Worm (Caenorhabditis elegans): Measurements from ENCODE around the gene fipr-5.
A peak's percentile ranks its signal among the peaks of the same experiment; 100 is the strongest.

Gene fipr-5

DNA sequence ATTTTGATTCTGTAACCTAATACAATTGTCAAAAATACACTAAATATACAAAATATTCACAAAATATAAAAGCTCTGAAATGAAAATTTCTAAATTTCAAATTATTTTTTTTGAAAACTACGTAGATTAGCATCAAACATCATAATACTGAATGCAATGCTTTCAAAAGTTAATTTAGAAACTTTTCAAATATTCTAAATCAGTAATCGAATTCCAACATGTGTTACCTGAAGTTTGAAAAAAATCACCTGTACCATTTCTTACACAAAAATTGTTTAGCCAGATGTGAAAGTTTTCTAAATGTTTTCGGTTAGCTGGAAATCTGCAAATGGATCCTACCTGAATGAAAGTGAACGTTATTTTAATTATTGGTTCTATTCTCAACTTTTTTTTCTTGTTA, 790 bp upstream of the fipr-5 start, which contains the start of gene C12D8.20:
TSS of gene C12D8.20 (plus strand) at position 301 of the 400 bp plus-strand sequence.
- TF ChIP-seq F39B2.1 (GFP tag; IDR thresholded peaks at IDR 0.05) (no peak), snpc-1.3 (tag; optimal IDR thresholded peaks at IDR 0.05; ENCODE audit: insufficient read depth) (no peak), ccch-3 (GFP tag; optimal IDR thresholded peaks at IDR 0.05) (no peak), F23B12.7 (tag; optimal IDR thresholded peaks at IDR 0.05; ENCODE audit: insufficient read depth) (no peak), mxl-1 (tag; optimal IDR thresholded peaks at IDR 0.05) (no peak), lin-54 (GFP tag; optimal IDR thresholded peaks at IDR 0.05) (no peak), ekl-4 (GFP tag; IDR thresholded peaks at IDR 0.05) (no peak)

DNA sequence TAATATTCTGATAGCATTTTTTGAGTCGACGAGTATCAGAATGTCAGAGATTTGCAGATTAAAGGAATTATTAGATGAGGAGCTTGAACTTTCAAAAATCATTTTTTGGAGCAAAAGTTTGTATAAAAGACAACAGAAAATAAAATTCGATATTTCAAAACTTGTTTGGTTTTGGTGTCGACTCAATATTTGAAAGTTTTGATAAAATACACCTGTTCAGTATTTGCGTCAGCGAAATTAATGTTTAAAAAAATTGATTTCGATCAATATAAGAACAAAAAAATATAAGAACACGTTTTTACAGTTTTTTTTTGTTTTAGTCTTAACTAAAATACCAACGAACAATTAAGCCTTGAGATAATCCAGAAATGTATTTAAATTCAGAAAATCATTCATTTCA, 612 bp downstream of the fipr-5 start, which contains the start of gene C12D8.13:
TSS of gene C12D8.13 (minus strand) at position 101 of the 400 bp plus-strand sequence.
- TF ChIP-seq pbrm-1 (GFP tag; IDR thresholded peaks at IDR 0.05) (no peak), madf-6 (GFP tag; IDR thresholded peaks at IDR 0.05) (no peak), F55B11.4 (tag; optimal IDR thresholded peaks at IDR 0.05; ENCODE audit: borderline replicate concordance, insufficient read depth) (no peak), T26A5.8 (tag; optimal IDR thresholded peaks at IDR 0.05) (no peak), mel-28 (tag; optimal IDR thresholded peaks at IDR 0.05; ENCODE audit: borderline replicate concordance) (no peak)

DNA sequence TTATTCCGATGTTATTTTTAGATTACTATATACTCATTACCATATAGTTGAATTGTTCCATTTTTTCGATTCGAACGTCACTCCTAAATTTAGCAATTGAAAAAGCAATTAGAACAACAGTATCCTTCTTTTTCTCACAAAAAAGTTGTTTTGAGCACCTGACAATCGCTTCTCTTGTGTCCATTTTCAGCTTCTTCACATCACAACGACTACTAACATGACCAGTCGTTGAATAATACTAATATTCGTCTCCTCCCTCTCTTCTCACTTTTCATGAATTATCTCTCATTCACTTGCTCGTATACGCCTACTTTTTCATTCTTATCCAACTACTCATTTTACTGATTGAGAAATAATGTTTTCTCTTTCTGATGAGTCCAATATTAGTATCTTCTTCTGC, 4.5 kb downstream of the fipr-5 start, which contains the start of gene ZK856.14:
TSS of gene ZK856.14 (plus strand) at position 301 of the 400 bp plus-strand sequence.
- TF ChIP-seq tlf-1 (GFP tag; optimal IDR thresholded peaks at IDR 0.05) (no peak), atf-7 (tag; optimal IDR thresholded peaks at IDR 0.05) (no peak), T26A5.8 (tag; optimal IDR thresholded peaks at IDR 0.05) (no peak), F39B2.1 (GFP tag; IDR thresholded peaks at IDR 0.05) (no peak), egrh-3 (GFP tag; IDR thresholded peaks at IDR 0.05) (no peak), lin-35 (GFP tag; optimal IDR thresholded peaks at IDR 0.05) (no peak), ztf-6 (GFP tag; IDR thresholded peaks at IDR 0.05) (no peak), ceh-100 (GFP tag; IDR thresholded peaks at IDR 0.05) (no peak), ztf-28 (GFP tag; IDR thresholded peaks at IDR 0.05) (no peak), athp-1 (tag; optimal IDR thresholded peaks at IDR 0.05) (no peak), nfya-1 (tag; optimal IDR thresholded peaks at IDR 0.05; ENCODE audit: borderline replicate concordance, insufficient read depth) (no peak)

DNA sequence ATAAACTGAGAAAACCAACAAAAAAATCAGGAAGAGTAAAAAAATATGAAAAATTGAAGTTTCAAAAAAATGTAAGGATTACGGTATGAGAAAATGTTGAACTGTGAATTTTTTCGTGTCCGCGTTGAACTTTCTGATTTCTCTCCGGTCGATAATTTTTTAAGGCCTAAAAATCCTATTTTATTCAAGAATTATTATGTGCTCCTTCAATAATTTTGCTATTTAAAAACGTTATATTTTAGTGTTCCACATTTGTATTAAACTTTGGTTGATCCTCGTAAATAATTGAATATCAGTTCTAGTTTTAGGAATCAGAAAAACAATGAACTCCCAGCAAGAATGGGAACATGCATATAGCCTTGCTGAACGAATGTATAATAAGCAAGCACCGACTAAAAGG, 8.6 kb downstream of the fipr-5 start, which contains the start of gene hpo-40:
TSS of gene hpo-40 (plus strand) at position 301 of the 400 bp plus-strand sequence.
- TF ChIP-seq athp-1 (tag; optimal IDR thresholded peaks at IDR 0.05) (no peak), Y67H2A.10 (GFP tag; conservative IDR thresholded peaks at IDR 0.05) (no peak), F22D6.2 (tag; optimal IDR thresholded peaks at IDR 0.05) (no peak), ztf-18 (tag; optimal IDR thresholded peaks at IDR 0.05) (no peak), nhr-27 (tag; optimal IDR thresholded peaks at IDR 0.05) (no peak), lsl-1 (GFP tag; optimal IDR thresholded peaks at IDR 0.05) (peak; percentile 34), lsy-27 (tag; optimal IDR thresholded peaks at IDR 0.05; ENCODE audit: borderline replicate concordance, insufficient read depth) (no peak)

DNA sequence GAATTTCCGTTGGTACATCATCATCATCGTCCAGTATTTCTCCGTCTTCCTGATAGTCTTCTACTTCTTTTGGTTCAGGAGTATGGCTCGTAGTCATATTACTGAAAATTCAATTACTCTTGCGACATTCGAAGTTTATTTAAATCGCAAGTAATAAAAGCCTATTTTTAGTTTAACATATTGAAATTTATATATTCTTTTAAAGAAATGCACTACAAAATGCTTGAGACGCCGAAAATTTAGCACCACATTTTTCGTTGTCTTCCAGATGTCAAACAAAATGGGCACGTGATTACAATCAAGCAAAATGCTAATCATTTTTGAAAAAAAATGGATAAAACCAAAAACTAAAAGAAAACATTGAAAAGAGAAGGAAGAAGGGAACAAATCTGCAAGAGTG, 9.2 kb downstream of the fipr-5 start, which contains the start of gene zhit-3:
TSS of gene zhit-3 (minus strand) at position 101 of the 400 bp plus-strand sequence.
- TF ChIP-seq mxl-1 (tag; optimal IDR thresholded peaks at IDR 0.05) (no peak), attf-5 (GFP tag; optimal IDR thresholded peaks at IDR 0.05) (no peak), lin-54 (GFP tag; optimal IDR thresholded peaks at IDR 0.05) (no peak), F10E7.11 (tag; optimal IDR thresholded peaks at IDR 0.05) (no peak), hlh-26 (GFP tag; conservative IDR thresholded peaks at IDR 0.05) (no peak), ztf-28 (GFP tag; IDR thresholded peaks at IDR 0.05) (no peak), hsf-1 (GFP tag; IDR thresholded peaks at IDR 0.05) (no peak), F22D6.2 (tag; optimal IDR thresholded peaks at IDR 0.05) (no peak), pbrm-1 (GFP tag; IDR thresholded peaks at IDR 0.05) (no peak), mcd-1 (GFP tag; IDR thresholded peaks at IDR 0.05) (no peak), tbp1 (GFP tag; optimal IDR thresholded peaks at IDR 0.05) (no peak), Y53G8AR.9 (GFP tag; conservative IDR thresholded peaks at IDR 0.05) (no peak), sdz-38 (tag; optimal IDR thresholded peaks at IDR 0.05) (no peak)
